Worm (Caenorhabditis elegans) whole organism, L1 larva: ENCODE results near the gene zip-9.

Experiments used
- elt-2 ChIP-seq: sonication (generic microtip); optimal IDR thresholded peaks from 2 replicates; lab custom pipeline; 2016; ENCODE audit warnings: missing genetic modification characterization, mild to moderate bottlenecking, inconsistent platforms, missing compliant biosample characterization, missing genetic modification reagents
- fkh-10 ChIP-seq: sonication (generic microtip); optimal IDR thresholded peaks from 2 replicates; lab custom pipeline; 2017; ENCODE audit warnings: missing biosample characterization, missing genetic modification reagents, missing genetic modification characterization
- nhr-77 ChIP-seq: fragments of 150-350 bp; optimal IDR thresholded peaks from 2 replicates; lab custom pipeline; 2014; ENCODE audit warnings: missing biosample characterization, missing genetic modification characterization
- ztf-11 ChIP-seq, 2 experiments: sonication (generic microtip); optimal IDR thresholded peaks; 2 replicates each; lab custom pipeline; 2016 to 2017; ENCODE audit warnings: missing genetic modification characterization in 2 of 2, missing biosample characterization in 1 of 2, missing compliant biosample characterization in 1 of 2

ce11 chrV:10897172-10897571, 45.1 kb upstream of the zip-9 start:
- peak; percentile 56 to 97 for TF ChIP-seq ztf-11 (tag; optimal IDR thresholded peaks at IDR 0.05; lab: Kevin White, UChicago)
- peak; percentile 96 for TF ChIP-seq fkh-10 (GFP tag; lab: Kevin White, UChicago)
- TF ChIP-seq nhr-77 (tag; lab: Kevin White, UChicago): peak; percentile 97
- TF ChIP-seq elt-2 (tag; lab: Kevin White, UChicago): peak; percentile 97
